Worm (Caenorhabditis elegans): ENCODE data around the gene Y66H1A.5.

The Y66H1A.5 gene

ce11 chrIV:401395-401794 lies 27.5 kb downstream of the Y66H1A.5 start, which contains the start of gene gpa-4:
TSS of gene gpa-4 (plus strand) at chrIV:401695.
- TF ChIP-seq skn-1 (tag; optimal IDR thresholded peaks at IDR 0.05) (no peak), nhr-25 (tag; optimal IDR thresholded peaks at IDR 0.05) (no peak), eor-1 (tag; optimal IDR thresholded peaks at IDR 0.05) (no peak), pqm-1 (tag; optimal IDR thresholded peaks at IDR 0.05) (no peak), fos-1 (tag; optimal IDR thresholded peaks at IDR 0.05) (no peak), tbx-2 (tag; optimal IDR thresholded peaks at IDR 0.05) (no peak)

DNA sequence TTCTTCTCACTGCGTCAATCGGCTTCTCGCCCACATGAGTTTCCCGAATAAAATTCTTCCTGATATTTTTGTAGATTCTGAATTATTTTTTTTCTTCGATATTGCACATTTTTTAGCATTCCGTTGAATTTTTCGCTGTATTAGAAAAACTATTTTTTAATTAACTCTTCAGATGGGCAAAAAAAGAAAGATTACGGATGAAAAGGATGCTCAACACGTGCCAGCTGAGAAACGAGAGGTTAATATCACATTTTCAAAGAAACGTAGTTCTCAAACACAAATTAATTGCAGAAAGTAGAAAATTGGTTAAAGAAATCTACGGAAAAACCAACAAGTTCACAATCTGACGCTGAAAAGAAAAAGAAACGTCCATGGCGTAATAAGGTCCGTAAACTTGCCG lies 32.6 kb downstream of the Y66H1A.5 start, which contains the start of gene rrp-8:
Gene rrp-8, plus strand, starts transcription at position 173 of the 400 bp plus-strand sequence.
- TF ChIP-seq ceh-9 (tag; optimal IDR thresholded peaks at IDR 0.05): no peak
- TF ChIP-seq skn-1 (tag; optimal IDR thresholded peaks at IDR 0.05): no peak
- no peak for TF ChIP-seq nhr-77 (tag; optimal IDR thresholded peaks at IDR 0.05)
- no peak for TF ChIP-seq elt-2 (tag; optimal IDR thresholded peaks at IDR 0.05)
- no peak for TF ChIP-seq nfya-1 (tag; optimal IDR thresholded peaks at IDR 0.05; ENCODE audit: insufficient read depth)
- no peak for TF ChIP-seq daf-12 (tag; optimal IDR thresholded peaks at IDR 0.05)
- TF ChIP-seq eor-1 (tag; optimal IDR thresholded peaks at IDR 0.05): no peak
- TF ChIP-seq hmg-11 (tag; optimal IDR thresholded peaks at IDR 0.05): no peak
- TF ChIP-seq egl-27 (tag; optimal IDR thresholded peaks at IDR 0.05): no peak

ce11 chrIV:393409-393930 lies 35.5 kb downstream of the Y66H1A.5 start, which contains the start of the genes T07A9.15 and nog-1:
TSS of gene T07A9.15 (minus strand) at chrIV:393546.
TSS of gene nog-1 (plus strand) at chrIV:393880.
- TF ChIP-seq hmg-11 (tag; optimal IDR thresholded peaks at IDR 0.05) (peak; percentile 86), fkh-2 (tag; optimal IDR thresholded peaks at IDR 0.05) (no peak), jun-1 (tag; optimal IDR thresholded peaks at IDR 0.05) (peak; percentile 60), snpc-4 (tag; optimal IDR thresholded peaks at IDR 0.05) (peak; percentile 41), ama-1 (optimal IDR thresholded peaks at IDR 0.05) (no peak), elt-3 (tag; optimal IDR thresholded peaks at IDR 0.05) (no peak), elt-1 (tag; optimal IDR thresholded peaks at IDR 0.05) (no peak), lin-39 (tag; optimal IDR thresholded peaks at IDR 0.05) (peak; percentile 61), nhr-23 (tag; optimal IDR thresholded peaks at IDR 0.05) (peak; percentile 63), ceh-28 (tag; optimal IDR thresholded peaks at IDR 0.05) (peak; percentile 15), sea-2 (GFP tag; optimal IDR thresholded peaks at IDR 0.05) (no peak), fos-1 (tag; optimal IDR thresholded peaks at IDR 0.05) (no peak), ZK546.5 (tag; optimal IDR thresholded peaks at IDR 0.05) (no peak), R02D3.7 (tag; optimal IDR thresholded peaks at IDR 0.05) (peak; percentile 61), egl-27 (tag; optimal IDR thresholded peaks at IDR 0.05) (no peak), nfya-1 (tag; optimal IDR thresholded peaks at IDR 0.05; ENCODE audit: insufficient read depth) (peak; percentile 87), egl-5 (tag; optimal IDR thresholded peaks at IDR 0.05) (peak; percentile 70), elt-2 (tag; optimal IDR thresholded peaks at IDR 0.05) (peak; percentile 22), ceh-16 (tag; optimal IDR thresholded peaks at IDR 0.05) (no peak), pha-4 (tag; optimal IDR thresholded peaks at IDR 0.05) (peak; percentile 80), pqm-1 (tag; optimal IDR thresholded peaks at IDR 0.05) (peak; percentile 12), eor-1 (tag; optimal IDR thresholded peaks at IDR 0.05) (no peak), unc-62 (GFP tag; optimal IDR thresholded peaks at IDR 0.05) (no peak), lin-15B (tag; optimal IDR thresholded peaks at IDR 0.05) (peak; percentile 70), skn-1 (tag; optimal IDR thresholded peaks at IDR 0.05) (peak; percentile 25), nhr-25 (tag; optimal IDR thresholded peaks at IDR 0.05) (peak; percentile 35), nhr-237 (tag; optimal IDR thresholded peaks at IDR 0.05) (no peak), nhr-11 (tag; optimal IDR thresholded peaks at IDR 0.05) (no peak)

DNA sequence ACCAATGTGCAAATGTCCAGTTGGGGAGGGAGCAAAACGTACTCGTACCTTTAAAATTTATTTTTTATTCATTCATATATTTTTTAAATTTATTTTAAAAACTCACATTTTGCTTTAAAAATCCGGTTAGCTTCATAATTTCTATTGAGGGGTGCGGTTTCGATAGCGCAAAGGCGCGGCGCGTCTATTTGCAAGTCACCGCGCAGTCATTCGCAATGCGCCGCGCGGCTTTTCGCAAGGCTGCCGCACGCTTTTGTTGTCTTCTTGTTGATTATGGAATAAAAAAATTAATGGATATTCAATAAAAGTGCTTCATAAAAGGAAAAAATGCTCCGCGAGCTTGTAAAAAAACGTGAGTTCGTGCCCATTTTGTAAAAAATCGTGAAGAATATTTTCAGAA lies 38.7 kb downstream of the Y66H1A.5 start, which contains the start of the genes ears-2 and uncp-18:
Gene ears-2, minus strand, starts transcription at position 190 of the 400 bp plus-strand sequence.
Gene uncp-18, plus strand, starts transcription at position 282 of the 400 bp plus-strand sequence.
- peak; percentile 83 for TF ChIP-seq tbx-2 (tag; optimal IDR thresholded peaks at IDR 0.05)
- TF ChIP-seq eor-1 (tag; optimal IDR thresholded peaks at IDR 0.05): no peak
- TF ChIP-seq nhr-67 (tag; optimal IDR thresholded peaks at IDR 0.05): peak; percentile 42
- no peak for TF ChIP-seq ztf-11 (tag; optimal IDR thresholded peaks at IDR 0.05)
- peak; percentile 86 for TF ChIP-seq ceh-28 (tag; optimal IDR thresholded peaks at IDR 0.05)
- peak; percentile 97 for TF ChIP-seq nhr-43 (tag; optimal IDR thresholded peaks at IDR 0.05; ENCODE audit: poor library complexity, severe bottlenecking)
- TF ChIP-seq mdl-1 (tag; optimal IDR thresholded peaks at IDR 0.05): no peak
- TF ChIP-seq elt-2 (tag; optimal IDR thresholded peaks at IDR 0.05): peak; percentile 73
- TF ChIP-seq zag-1 (tag; optimal IDR thresholded peaks at IDR 0.05): peak; percentile 48
- TF ChIP-seq lsy-12 (tag; optimal IDR thresholded peaks at IDR 0.05): peak; percentile 86
- no peak for TF ChIP-seq nhr-237 (tag; optimal IDR thresholded peaks at IDR 0.05)
- TF ChIP-seq fkh-10 (GFP tag; optimal IDR thresholded peaks at IDR 0.05): peak; percentile 50
- peak; percentile 76 for TF ChIP-seq egl-5 (tag; optimal IDR thresholded peaks at IDR 0.05)
- TF ChIP-seq nhr-12 (tag; optimal IDR thresholded peaks at IDR 0.05): no peak
- TF ChIP-seq ceh-82 (tag; optimal IDR thresholded peaks at IDR 0.05): peak; percentile 88
- TF ChIP-seq nfya-1 (tag; optimal IDR thresholded peaks at IDR 0.05; ENCODE audit: insufficient read depth): peak; percentile 80
- TF ChIP-seq nhr-77 (tag; optimal IDR thresholded peaks at IDR 0.05): peak; percentile 48
- TF ChIP-seq nhr-28 (tag; optimal IDR thresholded peaks at IDR 0.05): no peak
- no peak for TF ChIP-seq daf-12 (tag; optimal IDR thresholded peaks at IDR 0.05)
- peak; percentile 72 for TF ChIP-seq nhr-25 (tag; optimal IDR thresholded peaks at IDR 0.05)
- no peak for TF ChIP-seq aly-2 (tag; optimal IDR thresholded peaks at IDR 0.05)
- TF ChIP-seq unc-62 (GFP tag; optimal IDR thresholded peaks at IDR 0.05): no peak
- TF ChIP-seq unc-39 (tag; optimal IDR thresholded peaks at IDR 0.05): no peak
- peak; percentile 79 for TF ChIP-seq lin-15B (tag; optimal IDR thresholded peaks at IDR 0.05)
- peak; percentile 77 for TF ChIP-seq skn-1 (tag; optimal IDR thresholded peaks at IDR 0.05)
- TF ChIP-seq ztf-4 (tag; optimal IDR thresholded peaks at IDR 0.05): no peak
- TF ChIP-seq fos-1 (tag; optimal IDR thresholded peaks at IDR 0.05): no peak
- peak; percentile 89 for TF ChIP-seq pha-4 (tag; optimal IDR thresholded peaks at IDR 0.05)
- peak; percentile 91 for TF ChIP-seq R02D3.7 (tag; optimal IDR thresholded peaks at IDR 0.05)

All from whole organism, L3 larva.